Worm (Caenorhabditis elegans): ENCODE results near the gene F38H4.4.

Gene F38H4.4

DNA sequence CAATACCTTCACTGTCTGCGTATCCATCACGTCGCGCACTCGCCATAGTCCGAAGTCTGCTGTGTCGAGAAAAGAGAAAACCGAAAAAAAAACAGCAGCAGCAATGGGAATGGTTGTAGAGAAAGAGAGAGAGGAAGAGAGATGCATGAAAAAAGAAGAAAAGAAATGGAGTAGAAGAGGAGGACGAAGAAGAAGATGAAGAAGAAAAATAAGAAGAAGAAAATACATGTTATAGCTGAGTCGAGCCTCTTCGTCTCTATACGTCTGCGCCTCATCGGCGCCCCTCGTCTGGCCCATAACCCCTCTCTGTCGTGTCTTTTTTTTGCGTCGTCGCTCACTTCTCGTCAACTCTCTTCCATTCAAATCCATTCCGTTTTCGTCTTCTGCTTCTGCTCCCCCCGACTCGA, 38.4 kb upstream of the F38H4.4 start (continued):
- no peak for TF ChIP-seq nhr-237 (tag; optimal IDR thresholded peaks at IDR 0.05)
- no peak for TF ChIP-seq nhr-90 (tag; optimal IDR thresholded peaks at IDR 0.05; ENCODE audit: poor library complexity)
- TF ChIP-seq C04F5.9 (tag; optimal IDR thresholded peaks at IDR 0.05): no peak
- peak; percentile 42 for TF ChIP-seq jun-1 (tag; optimal IDR thresholded peaks at IDR 0.05)
- TF ChIP-seq C34B4.2 (tag; optimal IDR thresholded peaks at IDR 0.05): no peak
- peak; percentile 14 for TF ChIP-seq nhr-11 (tag; optimal IDR thresholded peaks at IDR 0.05)
- no peak for TF ChIP-seq unc-62 (GFP tag; optimal IDR thresholded peaks at IDR 0.05)
- peak; percentile 72 for TF ChIP-seq fkh-10 (GFP tag; optimal IDR thresholded peaks at IDR 0.05)
- no peak for TF ChIP-seq aha-1 (tag; optimal IDR thresholded peaks at IDR 0.05)
- no peak; the same call in 1 of the 2 replicates for TF ChIP-seq mab-9 (GFP tag; IDR thresholded peaks at IDR 0.05)
- TF ChIP-seq egl-13 (tag; optimal IDR thresholded peaks at IDR 0.05): peak; percentile 46
- TF ChIP-seq efl-1 (optimal IDR thresholded peaks at IDR 0.05): peak; percentile 65 to 78
- TF ChIP-seq efl-1 (GFP tag; optimal IDR thresholded peaks at IDR 0.05 in 1 of 2): peak in 1 of 2 experiments; percentile 31
- no peak for TF ChIP-seq pag-3 (tag; optimal IDR thresholded peaks at IDR 0.05; ENCODE audit: borderline replicate concordance, insufficient read depth)
- TF ChIP-seq pax-3 (tag; optimal IDR thresholded peaks at IDR 0.05): no peak
- TF ChIP-seq hlh-4 (tag; optimal IDR thresholded peaks at IDR 0.05): no peak
- TF ChIP-seq nhr-71 (tag; optimal IDR thresholded peaks at IDR 0.05): peak; percentile 91
- TF ChIP-seq tlp-1 (tag; optimal IDR thresholded peaks at IDR 0.05): no peak
- TF ChIP-seq mdl-1 (tag; optimal IDR thresholded peaks at IDR 0.05): peak in 1 of 2 experiments; percentile 40
- peak; percentile 4 to 62 (median 56) for TF ChIP-seq ceh-82 (tag; optimal IDR thresholded peaks at IDR 0.05)
- no peak for TF ChIP-seq efl-3 (GFP tag; optimal IDR thresholded peaks at IDR 0.05)
- TF ChIP-seq ama-1 (optimal IDR thresholded peaks at IDR 0.05): no peak
- no peak for TF ChIP-seq mef-2 (tag; optimal IDR thresholded peaks at IDR 0.05)
- TF ChIP-seq F16B12.6 (tag; optimal IDR thresholded peaks at IDR 0.05): no peak
- peak; percentile 60 for TF ChIP-seq C16A3.4 (tag; optimal IDR thresholded peaks at IDR 0.05)
- peak; percentile 20 for TF ChIP-seq ceh-8 (GFP tag; optimal IDR thresholded peaks at IDR 0.05)
- peak; percentile 50 for TF ChIP-seq lir-3 (tag; optimal IDR thresholded peaks at IDR 0.05; ENCODE audit: poor library complexity)
- no peak for TF ChIP-seq Y116A8C.19 (tag; optimal IDR thresholded peaks at IDR 0.05; ENCODE audit: borderline replicate concordance)
- peak; percentile 82 for TF ChIP-seq swsn-7 (tag; optimal IDR thresholded peaks at IDR 0.05)
- peak; percentile 58 to 69 for TF ChIP-seq lin-35 (GFP tag; optimal IDR thresholded peaks at IDR 0.05)
- no peak for TF ChIP-seq ztf-11 (tag; optimal IDR thresholded peaks at IDR 0.05)
- TF ChIP-seq vab-15 (tag; optimal IDR thresholded peaks at IDR 0.05): no peak
- peak; percentile 87 for TF ChIP-seq snu-23 (GFP tag; optimal IDR thresholded peaks at IDR 0.05)
- TF ChIP-seq zag-1 (tag; optimal IDR thresholded peaks at IDR 0.05): peak; percentile 76
- TF ChIP-seq unc-130 (tag; optimal IDR thresholded peaks at IDR 0.05): peak; percentile 67
- peak; percentile 72 for TF ChIP-seq irx-1 (tag; optimal IDR thresholded peaks at IDR 0.05)
- TF ChIP-seq nhr-85 (tag): peak; percentile 82
- TF ChIP-seq tbx-2 (tag; optimal IDR thresholded peaks at IDR 0.05): peak; percentile 75
- TF ChIP-seq fkh-8 (tag; optimal IDR thresholded peaks at IDR 0.05): peak; percentile 89
- TF ChIP-seq dsc-1 (tag; optimal IDR thresholded peaks at IDR 0.05): peak; percentile 66
- TF ChIP-seq nhr-84 (tag; optimal IDR thresholded peaks at IDR 0.05): no peak
- TF ChIP-seq sup-37 (GFP tag; optimal IDR thresholded peaks at IDR 0.05): no peak
- TF ChIP-seq elt-2 (tag; optimal IDR thresholded peaks at IDR 0.05): no peak
- no peak for TF ChIP-seq lin-13 (GFP tag; optimal IDR thresholded peaks at IDR 0.05)
- peak; percentile 73 for TF ChIP-seq nhr-77 (tag; optimal IDR thresholded peaks at IDR 0.05)
- no peak for TF ChIP-seq grh-1 (GFP tag; IDR thresholded peaks at IDR 0.05)
- TF ChIP-seq nhr-28 (tag; optimal IDR thresholded peaks at IDR 0.05): no peak

Measured in whole organism, L1 larva.